Worm (Caenorhabditis elegans): Measurements from ENCODE around the gene Y43E12A.3.

Y43E12A.3 gene

DNA sequence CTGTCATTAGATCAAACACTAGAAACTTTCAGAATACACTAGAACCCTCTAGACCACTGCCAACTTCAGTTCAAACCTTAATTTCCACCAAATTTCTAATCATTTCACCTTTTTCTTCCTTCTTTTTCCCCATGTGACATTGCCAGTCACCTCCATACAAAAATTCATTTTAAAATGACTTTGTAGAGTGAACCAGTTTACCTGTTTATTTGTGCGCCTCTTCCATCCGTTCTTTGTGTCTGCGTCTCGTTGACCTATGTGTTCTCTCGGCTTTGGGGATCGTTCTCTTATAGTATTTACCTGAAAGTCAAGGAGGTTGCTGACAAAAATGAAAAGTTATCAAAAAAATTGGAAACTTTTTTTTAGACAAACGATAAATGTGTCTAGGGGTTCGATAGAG lies 7.1 kb upstream of the Y43E12A.3 start:
- TF ChIP-seq sea-1 (GFP tag; conservative IDR thresholded peaks at IDR 0.05) (no peak), tbx-11 (GFP tag; IDR thresholded peaks at IDR 0.05) (no peak), aly-1 (tag; optimal IDR thresholded peaks at IDR 0.05) (no peak), tra-4 (tag; optimal IDR thresholded peaks at IDR 0.05) (no peak), ets-7 (tag; optimal IDR thresholded peaks at IDR 0.05) (no peak), scrt-1 (GFP tag; IDR thresholded peaks at IDR 0.05) (no peak), hmbx-1 (tag; optimal IDR thresholded peaks at IDR 0.05) (no peak), tbx-37 (GFP tag; conservative IDR thresholded peaks at IDR 0.05) (no peak), ama-1 (optimal IDR thresholded peaks at IDR 0.05) (no peak), ceh-13 (GFP tag; optimal IDR thresholded peaks at IDR 0.05) (no peak), B0310.2 (tag; optimal IDR thresholded peaks at IDR 0.05) (no peak), flt-1 (GFP tag; IDR thresholded peaks at IDR 0.05) (no peak), hnd-1 (tag; optimal IDR thresholded peaks at IDR 0.05) (no peak), hmg-4 (GFP tag; optimal IDR thresholded peaks at IDR 0.05) (no peak), ceh-36 (tag; optimal IDR thresholded peaks at IDR 0.05) (no peak), F13C5.2 (tag; optimal IDR thresholded peaks at IDR 0.05) (no peak), pes-1 (GFP tag; IDR thresholded peaks at IDR 0.05) (no peak)

ce11 chrIV:10981761-10982160 lies 5.9 kb upstream of the Y43E12A.3 start, which contains the start of gene Y43E12A.2:
Gene Y43E12A.2, plus strand, starts transcription at chrIV:10982061.
- TF ChIP-seq B0310.2 (tag; optimal IDR thresholded peaks at IDR 0.05) (no peak), sea-1 (GFP tag; conservative IDR thresholded peaks at IDR 0.05) (no peak)

DNA sequence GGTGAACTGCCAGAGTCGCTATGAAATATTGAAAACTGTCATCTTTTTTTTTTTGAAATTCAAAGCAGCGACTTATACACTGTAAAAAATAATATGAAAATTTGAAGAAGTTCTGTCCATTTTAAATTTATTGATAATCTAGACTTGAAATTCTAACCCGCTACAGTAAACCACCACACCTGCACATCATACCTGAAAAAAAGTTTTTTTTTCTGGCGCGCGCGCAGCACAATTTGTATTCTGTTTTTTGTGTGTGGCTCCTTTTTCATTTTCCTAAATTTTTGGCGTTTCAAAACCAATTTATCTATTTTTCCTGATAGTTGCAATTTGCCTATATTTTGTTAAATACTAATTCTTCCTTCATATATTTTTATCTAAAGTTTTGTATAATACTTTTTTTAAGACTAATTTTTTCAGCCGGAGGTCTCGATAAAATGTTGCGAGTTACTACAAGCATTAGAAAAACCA lies 2.1 kb upstream of the Y43E12A.3 start, which contains the start of gene cyb-2.1:
Gene cyb-2.1 (plus strand): TSS at position 418 of the 468 bp plus-strand sequence.
- TF ChIP-seq tbx-37 (GFP tag; conservative IDR thresholded peaks at IDR 0.05) = no peak
- no peak for TF ChIP-seq scrt-1 (GFP tag; IDR thresholded peaks at IDR 0.05)
- TF ChIP-seq pes-1 (GFP tag; IDR thresholded peaks at IDR 0.05) = no peak
- no peak for TF ChIP-seq hmbx-1 (tag; optimal IDR thresholded peaks at IDR 0.05)
- no peak for TF ChIP-seq sea-1 (GFP tag; conservative IDR thresholded peaks at IDR 0.05)
- no peak for TF ChIP-seq aly-1 (tag; optimal IDR thresholded peaks at IDR 0.05)
- TF ChIP-seq hnd-1 (tag; optimal IDR thresholded peaks at IDR 0.05) = no peak
- no peak for TF ChIP-seq F13C5.2 (tag; optimal IDR thresholded peaks at IDR 0.05)
- no peak for TF ChIP-seq tra-4 (tag; optimal IDR thresholded peaks at IDR 0.05)
- TF ChIP-seq tbx-11 (GFP tag; IDR thresholded peaks at IDR 0.05) = no peak
- no peak for TF ChIP-seq ceh-13 (GFP tag; optimal IDR thresholded peaks at IDR 0.05)
- no peak for TF ChIP-seq B0310.2 (tag; optimal IDR thresholded peaks at IDR 0.05)
- TF ChIP-seq hmg-4 (GFP tag; optimal IDR thresholded peaks at IDR 0.05) = no peak
- TF ChIP-seq flt-1 (GFP tag; IDR thresholded peaks at IDR 0.05) = no peak
- TF ChIP-seq ama-1 (optimal IDR thresholded peaks at IDR 0.05) = no peak
- no peak for TF ChIP-seq ets-7 (tag; optimal IDR thresholded peaks at IDR 0.05)
- no peak for TF ChIP-seq ceh-36 (tag; optimal IDR thresholded peaks at IDR 0.05)

- TF ChIP-seq ceh-13 (GFP tag; optimal IDR thresholded peaks at IDR 0.05) = no peak
- no peak for TF ChIP-seq tbx-11 (GFP tag; IDR thresholded peaks at IDR 0.05)
- TF ChIP-seq sea-1 (GFP tag; conservative IDR thresholded peaks at IDR 0.05) = no peak
- TF ChIP-seq ama-1 (optimal IDR thresholded peaks at IDR 0.05) = no peak
- no peak for TF ChIP-seq flt-1 (GFP tag; IDR thresholded peaks at IDR 0.05)
- TF ChIP-seq B0310.2 (tag; optimal IDR thresholded peaks at IDR 0.05) = no peak
- no peak for TF ChIP-seq F13C5.2 (tag; optimal IDR thresholded peaks at IDR 0.05)
Observed at ce11 chrIV:10990699-10991098, 3.0 kb downstream of the Y43E12A.3 start, which contains the start of gene F13H10.5. Gene F13H10.5, plus strand, starts transcription at chrIV:10990999.

DNA sequence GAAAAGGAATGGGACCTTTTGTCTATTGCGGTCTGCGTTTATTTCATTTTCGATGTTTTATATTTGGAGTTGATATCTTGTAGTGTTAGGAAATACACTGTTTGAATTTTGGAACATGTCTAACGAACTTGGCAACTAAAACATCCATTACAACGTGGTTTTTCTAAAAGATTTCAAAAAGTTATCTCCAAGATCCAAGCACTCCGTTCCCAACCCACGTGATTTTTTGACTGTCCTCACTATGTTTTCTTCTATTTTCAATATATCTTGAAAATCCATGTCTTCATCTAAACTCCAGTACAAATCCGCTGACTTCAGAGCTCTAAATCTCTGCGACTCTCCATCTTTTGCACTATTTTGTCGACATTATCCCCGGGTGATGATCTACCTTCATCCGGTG lies 13.9 kb downstream of the Y43E12A.3 start, which contains the start of gene F13H10.9:
Gene F13H10.9 (plus strand): TSS at position 301 of the 400 bp plus-strand sequence.
- no peak for TF ChIP-seq ama-1 (optimal IDR thresholded peaks at IDR 0.05)

ce11 chrIV:11004273-11004672 lies 16.6 kb downstream of the Y43E12A.3 start, which contains the start of gene F13H10.1:
Gene F13H10.1, plus strand, starts transcription at chrIV:11004573.
- TF ChIP-seq ceh-13 (GFP tag; optimal IDR thresholded peaks at IDR 0.05) = no peak
- no peak for TF ChIP-seq hnd-1 (tag; optimal IDR thresholded peaks at IDR 0.05)

DNA sequence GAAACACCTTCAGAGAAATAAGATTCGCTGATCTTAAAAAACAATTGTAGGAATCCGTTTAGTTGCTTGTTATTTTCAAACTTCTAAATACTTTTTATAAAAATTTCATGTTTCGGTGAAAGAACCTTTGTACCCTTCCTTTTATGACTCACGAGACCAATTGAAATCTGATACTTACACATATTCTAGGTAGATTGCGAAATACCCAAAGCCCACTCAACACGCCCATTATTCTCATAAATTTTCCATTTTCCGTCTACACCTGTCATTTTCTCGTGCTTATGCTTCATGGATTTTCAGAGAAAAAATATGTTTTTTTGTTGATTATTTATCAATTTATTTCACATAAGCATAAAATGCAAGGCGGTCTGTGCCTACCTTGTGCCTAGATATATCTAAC lies 18.7 kb downstream of the Y43E12A.3 start:
- TF ChIP-seq hnd-1 (tag; optimal IDR thresholded peaks at IDR 0.05) = no peak
- no peak for TF ChIP-seq scrt-1 (GFP tag; IDR thresholded peaks at IDR 0.05)
- no peak for TF ChIP-seq ets-7 (tag; optimal IDR thresholded peaks at IDR 0.05)
- TF ChIP-seq sea-1 (GFP tag; conservative IDR thresholded peaks at IDR 0.05) = no peak
- no peak for TF ChIP-seq tbx-11 (GFP tag; IDR thresholded peaks at IDR 0.05)
- no peak for TF ChIP-seq F13C5.2 (tag; optimal IDR thresholded peaks at IDR 0.05)
- TF ChIP-seq hmg-4 (GFP tag; optimal IDR thresholded peaks at IDR 0.05) = no peak
- TF ChIP-seq ama-1 (optimal IDR thresholded peaks at IDR 0.05) = no peak
- TF ChIP-seq ceh-36 (tag; optimal IDR thresholded peaks at IDR 0.05) = no peak

DNA sequence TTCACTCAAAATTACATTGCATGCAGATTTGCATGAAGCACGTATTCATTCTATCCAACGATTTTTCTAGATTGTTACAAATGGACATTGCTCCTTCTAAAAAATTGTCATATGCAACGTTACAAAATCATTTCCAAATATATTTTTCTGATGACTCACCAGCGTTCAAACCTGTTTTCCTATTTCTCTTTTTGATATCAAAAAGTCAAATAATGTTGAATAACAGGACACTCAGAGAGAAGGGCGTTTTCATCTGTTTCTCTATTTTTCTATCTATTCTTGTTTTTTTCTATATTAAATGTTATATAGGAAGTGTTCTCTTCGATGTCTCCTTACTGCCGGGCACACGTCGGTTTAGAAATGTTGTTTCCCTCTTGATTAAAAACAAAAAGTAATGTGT lies 19.2 kb downstream of the Y43E12A.3 start:
- TF ChIP-seq ceh-13 (GFP tag; optimal IDR thresholded peaks at IDR 0.05) = no peak
- no peak for TF ChIP-seq hmbx-1 (tag; optimal IDR thresholded peaks at IDR 0.05)
- TF ChIP-seq tbx-37 (GFP tag; conservative IDR thresholded peaks at IDR 0.05) = no peak
- no peak for TF ChIP-seq pes-1 (GFP tag; IDR thresholded peaks at IDR 0.05)
- no peak for TF ChIP-seq sea-1 (GFP tag; conservative IDR thresholded peaks at IDR 0.05)
- no peak for TF ChIP-seq scrt-1 (GFP tag; IDR thresholded peaks at IDR 0.05)
- TF ChIP-seq tbx-11 (GFP tag; IDR thresholded peaks at IDR 0.05) = no peak
- TF ChIP-seq hnd-1 (tag; optimal IDR thresholded peaks at IDR 0.05) = no peak
- TF ChIP-seq ets-7 (tag; optimal IDR thresholded peaks at IDR 0.05) = no peak
- no peak for TF ChIP-seq ama-1 (optimal IDR thresholded peaks at IDR 0.05)
- TF ChIP-seq ceh-36 (tag; optimal IDR thresholded peaks at IDR 0.05) = no peak
- no peak for TF ChIP-seq B0310.2 (tag; optimal IDR thresholded peaks at IDR 0.05)
- TF ChIP-seq aly-1 (tag; optimal IDR thresholded peaks at IDR 0.05) = no peak
- TF ChIP-seq F13C5.2 (tag; optimal IDR thresholded peaks at IDR 0.05) = no peak
- TF ChIP-seq hmg-4 (GFP tag; optimal IDR thresholded peaks at IDR 0.05) = no peak
- no peak for TF ChIP-seq flt-1 (GFP tag; IDR thresholded peaks at IDR 0.05)
- no peak for TF ChIP-seq tra-4 (tag; optimal IDR thresholded peaks at IDR 0.05)

All from whole organism, early embryonic.